Worm (Caenorhabditis elegans) whole organism, L2 larva: Measurements from ENCODE around the gene mec-12.

Source experiments
- F13H6.1 ChIP-seq: sonication (generic microtip); optimal IDR thresholded peaks from 2 replicates; lab custom pipeline; 2016; ENCODE audit warnings: missing genetic modification characterization, missing compliant biosample characterization
- alr-1 ChIP-seq: fragments of 150-350 bp; optimal IDR thresholded peaks from 2 replicates; lab custom pipeline; 2014; ENCODE audit warnings: missing biosample characterization, missing genetic modification characterization
- elt-1 ChIP-seq: fragments of 150-350 bp; optimal IDR thresholded peaks from 2 replicates; lab custom pipeline; 2014; ENCODE audit warnings: missing biosample characterization, missing genetic modification characterization
- lin-39 ChIP-seq: fragments of 150-350 bp; optimal IDR thresholded peaks from 2 replicates; lab custom pipeline; 2014; ENCODE audit warnings: missing biosample characterization, missing genetic modification reagents, missing genetic modification characterization
- nhr-23 ChIP-seq: fragments of 150-350 bp; optimal IDR thresholded peaks from 2 replicates; lab custom pipeline; 2014; ENCODE audit warnings: missing biosample characterization, missing genetic modification reagents, missing genetic modification characterization
- zag-1 ChIP-seq: fragments of 150-350 bp; optimal IDR thresholded peaks from 2 replicates; lab custom pipeline; 2014; ENCODE audit warnings: missing biosample characterization, missing genetic modification characterization

DNA sequence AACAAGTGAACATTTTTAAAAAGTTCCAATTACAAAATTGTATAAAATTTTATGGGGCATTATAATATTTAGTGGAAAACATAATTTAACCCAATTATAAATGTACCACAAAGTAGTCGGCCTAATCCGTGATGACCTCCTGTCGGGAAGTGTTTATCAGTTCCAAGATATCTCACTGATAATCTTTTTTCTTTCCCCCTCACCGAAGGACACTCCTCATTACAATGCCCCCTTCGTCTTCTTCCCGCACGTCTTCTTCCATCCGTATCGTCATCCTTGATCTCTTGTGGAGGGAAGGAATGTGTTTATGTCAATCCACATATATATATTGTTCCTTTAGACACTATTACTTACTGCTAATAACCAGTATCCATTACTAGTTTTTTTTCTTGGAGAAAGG lies 26.3 kb upstream of the mec-12 start, which contains the start of gene R148.5:
- TF ChIP-seq zag-1 (tag; lab: Kevin White, UChicago): no peak
- no peak for TF ChIP-seq nhr-23
- TF ChIP-seq elt-1 (tag; lab: Kevin White, UChicago): no peak
- TF ChIP-seq lin-39: no peak
- no peak for TF ChIP-seq F13H6.1 (tag; lab: Kevin White, UChicago)
- TF ChIP-seq alr-1: no peak
